Worm (Caenorhabditis elegans) whole organism, late embryonic: ENCODE data around the gene F42G4.6.

Source experiments
- ama-1 ChIP-seq: fragments of 150-350 bp; optimal IDR thresholded peaks from 2 replicates; lab custom pipeline; 2014
- dve-1 ChIP-seq: sonication (generic microtip); optimal IDR thresholded peaks from 2 replicates; lab custom pipeline; 2017; ENCODE audit warnings: antibody characterized with exemption, mild to moderate bottlenecking, missing genetic modification characterization, missing compliant biosample characterization
- nhr-11 ChIP-seq: fragments of 150-350 bp; optimal IDR thresholded peaks from 2 replicates; lab custom pipeline; 2014; ENCODE audit warnings: missing biosample characterization, missing genetic modification characterization
- sox-4 ChIP-seq: sonication (generic microtip); optimal IDR thresholded peaks from 2 replicates; lab custom pipeline; 2017; ENCODE audit warnings: mild to moderate bottlenecking, missing genetic modification characterization, inconsistent platforms, missing compliant biosample characterization
- unc-55 ChIP-seq: sonication (generic microtip); optimal IDR thresholded peaks from 2 replicates; lab custom pipeline; 2017; ENCODE audit warnings: missing biosample characterization, missing genetic modification reagents, missing genetic modification characterization

DNA sequence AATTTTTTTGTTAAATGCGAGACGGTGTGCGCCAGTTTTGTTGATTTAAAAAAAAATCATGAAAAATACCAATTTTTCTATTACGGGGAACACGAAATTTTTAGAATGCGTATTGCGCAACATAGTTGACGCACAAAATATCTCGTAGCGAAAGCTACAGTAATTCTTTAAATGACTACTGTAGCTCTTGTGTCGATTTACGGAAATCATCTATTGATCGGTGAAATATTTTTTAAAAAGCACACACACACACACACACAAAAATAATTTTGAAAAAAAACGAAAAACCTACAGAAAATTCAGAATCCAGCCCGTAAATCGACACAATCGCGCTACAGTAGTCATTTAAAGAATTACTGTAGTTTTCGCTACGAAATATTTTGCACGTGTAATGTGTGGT lies 12.7 kb downstream of the F42G4.6 start:
- TF ChIP-seq sox-4 (no peak), ama-1 (no peak), nhr-11 (tag; lab: Kevin White, UChicago) (no peak), unc-55 (no peak), dve-1 (tag; lab: Kevin White, UChicago) (no peak)
